Fruit fly (Drosophila melanogaster): ENCODE measurements around the gene sNPF-R.

sNPF-R gene

dm6 chr3L:20123038-20123437 is 34.2 kb upstream of the sNPF-R start:
- TF ChIP-seq kay (GFP tag; ENCODE audit: borderline replicate concordance) (peak; percentile 12), CG7101 (tag; optimal IDR thresholded peaks at IDR 0.05) (no peak), tj (GFP tag; optimal IDR thresholded peaks at IDR 0.05) (peak; percentile 61)

dm6 chr3L:20112797-20113368 is 24.1 kb upstream of the sNPF-R start, which contains the start of gene CG14187:
CG14187 (minus strand) TSS chr3L:20112847.
- TF ChIP-seq bab1 (GFP tag; optimal IDR thresholded peaks at IDR 0.05) (peak; percentile 79), cnc (optimal IDR thresholded peaks at IDR 0.05) (no peak), kay (GFP tag; ENCODE audit: borderline replicate concordance) (no peak), tj (GFP tag; optimal IDR thresholded peaks at IDR 0.05) (peak; percentile 73)

- TF ChIP-seq CG5204 (GFP tag; optimal IDR thresholded peaks at IDR 0.05) (no peak), Mnt (GFP tag; optimal IDR thresholded peaks at IDR 0.05) (no peak), toe (GFP tag; optimal IDR thresholded peaks at IDR 0.05) (no peak), cic (GFP tag; optimal IDR thresholded peaks at IDR 0.05) (no peak), CG12768 (GFP tag; optimal IDR thresholded peaks at IDR 0.05) (no peak), CG11617 (GFP tag; optimal IDR thresholded peaks at IDR 0.05) (no peak), CG33017 (tag; optimal IDR thresholded peaks at IDR 0.05) (no peak), CG14711 (tag; optimal IDR thresholded peaks at IDR 0.05) (no peak), CG7045 (GFP tag; optimal IDR thresholded peaks at IDR 0.05) (no peak), CG1620 (GFP tag; optimal IDR thresholded peaks at IDR 0.05) (no peak), Crg-1 (GFP tag; optimal IDR thresholded peaks at IDR 0.05) (no peak), cnc (optimal IDR thresholded peaks at IDR 0.05) (no peak), CG7101 (tag; optimal IDR thresholded peaks at IDR 0.05) (no peak), kay (GFP tag; ENCODE audit: borderline replicate concordance) (no peak), tj (GFP tag; optimal IDR thresholded peaks at IDR 0.05) (no peak), Hr96 (GFP tag; optimal IDR thresholded peaks at IDR 0.05) (no peak), pad (GFP tag; optimal IDR thresholded peaks at IDR 0.05) (no peak)
These were observed 22.6 kb upstream of the sNPF-R start, which contains the start of gene Ir76b for dm6 chr3L:20111434-20111833. Ir76b (minus strand) TSS chr3L:20111534.

dm6 chr3L:20105794-20106193 is 17.0 kb upstream of the sNPF-R start, which contains the start of gene CG14185:
CG14185 (plus strand) TSS chr3L:20106094.
- no peak for TF ChIP-seq CG33017 (tag; optimal IDR thresholded peaks at IDR 0.05)
- no peak for TF ChIP-seq tj (GFP tag; optimal IDR thresholded peaks at IDR 0.05)
- no peak for TF ChIP-seq CG1620 (GFP tag; optimal IDR thresholded peaks at IDR 0.05)
- TF ChIP-seq toe (GFP tag; optimal IDR thresholded peaks at IDR 0.05): no peak
- no peak for TF ChIP-seq Mnt (GFP tag; optimal IDR thresholded peaks at IDR 0.05)
- TF ChIP-seq Crg-1 (GFP tag; optimal IDR thresholded peaks at IDR 0.05): no peak
- TF ChIP-seq CG12768 (GFP tag; optimal IDR thresholded peaks at IDR 0.05): no peak
- TF ChIP-seq CG11617 (GFP tag; optimal IDR thresholded peaks at IDR 0.05): no peak
- no peak for TF ChIP-seq CG5204 (GFP tag; optimal IDR thresholded peaks at IDR 0.05)
- TF ChIP-seq Hr96 (GFP tag; optimal IDR thresholded peaks at IDR 0.05): no peak
- no peak for TF ChIP-seq pad (GFP tag; optimal IDR thresholded peaks at IDR 0.05)
- no peak for TF ChIP-seq Clk (GFP tag; optimal IDR thresholded peaks at IDR 0.05)
- no peak for TF ChIP-seq cic (GFP tag; optimal IDR thresholded peaks at IDR 0.05)
- TF ChIP-seq CG14711 (tag; optimal IDR thresholded peaks at IDR 0.05): no peak
- TF ChIP-seq kay (GFP tag; ENCODE audit: borderline replicate concordance): no peak

- TF ChIP-seq CG33017 (tag; optimal IDR thresholded peaks at IDR 0.05): no peak
- peak; percentile 39 for TF ChIP-seq pad (GFP tag; optimal IDR thresholded peaks at IDR 0.05)
These were observed 15.8 kb upstream of the sNPF-R start for dm6 chr3L:20104543-20105046.

dm6 chr3L:20103777-20104542 is 15.2 kb upstream of the sNPF-R start, which contains the start of gene CG14186:
CG14186 (minus strand) TSS chr3L:20103827.
- TF ChIP-seq pad (GFP tag; optimal IDR thresholded peaks at IDR 0.05): no peak

- TF ChIP-seq tj (GFP tag; optimal IDR thresholded peaks at IDR 0.05): no peak
- TF ChIP-seq cic (GFP tag; optimal IDR thresholded peaks at IDR 0.05): no peak
- TF ChIP-seq CG1620 (GFP tag; optimal IDR thresholded peaks at IDR 0.05): no peak
- TF ChIP-seq Clk (GFP tag; optimal IDR thresholded peaks at IDR 0.05): no peak
- no peak for TF ChIP-seq bab1 (GFP tag; optimal IDR thresholded peaks at IDR 0.05)
- no peak for TF ChIP-seq Crg-1 (GFP tag; optimal IDR thresholded peaks at IDR 0.05)
- no peak for TF ChIP-seq Mnt (GFP tag; optimal IDR thresholded peaks at IDR 0.05)
- TF ChIP-seq Hr96 (GFP tag; optimal IDR thresholded peaks at IDR 0.05): peak; percentile 1
These were observed 8.5 kb upstream of the sNPF-R start for dm6 chr3L:20097312-20097711.
